Worm (Caenorhabditis elegans): Measurements from ENCODE around the gene sma-6.

- no peak for TF ChIP-seq sea-1 (GFP tag; conservative IDR thresholded peaks at IDR 0.05)
- TF ChIP-seq ama-1 (optimal IDR thresholded peaks at IDR 0.05): no peak
- TF ChIP-seq tbx-11 (GFP tag; IDR thresholded peaks at IDR 0.05): no peak
- TF ChIP-seq ets-7 (tag; optimal IDR thresholded peaks at IDR 0.05): no peak
- no peak for TF ChIP-seq scrt-1 (GFP tag; IDR thresholded peaks at IDR 0.05)
- no peak for TF ChIP-seq flt-1 (GFP tag; IDR thresholded peaks at IDR 0.05)
- TF ChIP-seq pes-1 (GFP tag; IDR thresholded peaks at IDR 0.05): no peak
- no peak for TF ChIP-seq tbx-37 (GFP tag; conservative IDR thresholded peaks at IDR 0.05)
- no peak for TF ChIP-seq hnd-1 (tag; optimal IDR thresholded peaks at IDR 0.05)
- TF ChIP-seq hmbx-1 (tag; optimal IDR thresholded peaks at IDR 0.05): no peak
- TF ChIP-seq ceh-36 (tag; optimal IDR thresholded peaks at IDR 0.05): no peak
- TF ChIP-seq tra-4 (tag; optimal IDR thresholded peaks at IDR 0.05): no peak
Observed at ce11 chrII:6294261-6294660, 30.0 kb upstream of the sma-6 start, which contains the start of gene mps-1.
